Worm (Caenorhabditis elegans): ENCODE data around the gene F14F7.7.
A peak's percentile ranks its signal among the peaks of the same experiment; 100 is the strongest.

The F14F7.7 gene

DNA sequence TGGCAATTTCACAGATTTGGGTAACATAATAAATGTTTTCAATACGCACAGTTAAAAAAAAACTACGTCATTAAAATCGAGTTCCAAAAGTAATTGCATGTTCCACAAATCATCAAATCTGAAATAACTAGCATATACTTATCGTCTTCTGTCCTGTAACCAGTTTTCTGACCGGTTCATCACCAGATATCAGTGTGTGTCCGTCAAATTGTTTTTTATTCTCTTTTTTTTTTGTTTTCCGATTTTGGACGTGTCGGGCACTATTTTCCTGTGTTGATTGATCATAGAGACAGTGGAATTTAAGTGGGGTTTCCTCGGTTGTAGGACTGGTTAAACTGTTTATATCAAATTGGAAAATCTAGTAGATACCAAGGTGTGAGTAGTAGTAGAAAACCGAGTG lies 16.8 kb upstream of the F14F7.7 start:
- TF ChIP-seq C38D4.7 (GFP tag; optimal IDR thresholded peaks at IDR 0.05) = no peak
- no peak for TF ChIP-seq K09A11.1 (tag; optimal IDR thresholded peaks at IDR 0.05; ENCODE audit: insufficient read depth)
- no peak for TF ChIP-seq ceh-6 (GFP tag; optimal IDR thresholded peaks at IDR 0.05)

DNA sequence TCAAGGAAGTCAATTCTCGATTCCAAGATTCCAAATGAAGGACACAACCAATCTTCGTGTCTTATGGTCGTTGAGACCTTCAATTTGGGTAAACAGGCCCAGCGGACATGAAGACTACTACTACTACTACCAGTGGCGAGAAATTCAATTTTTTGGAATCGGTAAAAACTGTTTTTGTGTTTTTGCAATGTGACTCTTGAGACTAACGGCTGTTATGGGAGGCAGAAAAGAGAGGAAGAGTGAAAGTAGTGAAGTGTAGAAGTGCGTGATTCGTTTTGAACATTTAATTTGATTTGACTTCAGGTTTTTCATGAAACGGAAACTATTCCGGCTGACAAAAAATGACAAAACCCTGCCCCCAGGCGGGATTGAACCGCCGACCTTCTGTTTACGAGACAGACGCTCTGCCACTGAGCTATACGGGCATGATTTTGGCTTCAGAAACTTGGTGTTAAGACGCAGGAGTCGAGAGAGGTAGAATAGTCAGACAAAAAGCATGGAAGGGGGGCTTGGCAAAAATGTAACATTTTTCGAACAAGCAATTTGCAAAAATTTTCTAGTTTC lies 14.9 kb upstream of the F14F7.7 start:
- TF ChIP-seq ceh-22 (tag; optimal IDR thresholded peaks at IDR 0.05) = no peak
- TF ChIP-seq ets-4 (tag; optimal IDR thresholded peaks at IDR 0.05) = no peak
- no peak for TF ChIP-seq hlh-15 (tag; optimal IDR thresholded peaks at IDR 0.05)
- TF ChIP-seq ceh-30 (tag; optimal IDR thresholded peaks at IDR 0.05) = no peak
- TF ChIP-seq ceh-18 (tag; optimal IDR thresholded peaks at IDR 0.05) = peak; percentile 27
- TF ChIP-seq elt-2 (tag; optimal IDR thresholded peaks at IDR 0.05) = no peak
- TF ChIP-seq hlh-6 (tag; optimal IDR thresholded peaks at IDR 0.05) = peak; percentile 29

DNA sequence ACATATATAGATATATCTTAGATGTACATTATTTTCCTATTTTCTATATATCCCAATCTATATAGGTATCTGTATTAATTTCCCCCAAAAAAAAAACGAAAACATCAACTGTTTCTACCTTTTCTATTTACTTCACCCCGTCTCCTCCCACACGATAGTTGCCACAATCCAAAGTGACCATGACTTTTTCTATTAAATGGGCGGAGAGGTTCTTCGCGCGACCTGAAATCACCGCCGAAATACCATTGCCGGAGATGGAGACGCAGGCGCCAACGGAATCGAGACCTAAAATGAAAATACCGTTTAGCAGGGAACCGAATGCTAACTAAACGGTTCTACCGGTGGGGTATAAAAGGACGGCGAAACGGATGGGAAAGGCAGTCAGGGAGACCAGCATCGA lies 12.1 kb upstream of the F14F7.7 start, which contains the start of gene col-98:
Gene col-98, plus strand, starts transcription at position 390 of the 400 bp plus-strand sequence.
- TF ChIP-seq nfya-1 (tag; optimal IDR thresholded peaks at IDR 0.05) (no peak), che-1 (tag; optimal IDR thresholded peaks at IDR 0.05) (no peak), Y22D7AL.16 (tag; optimal IDR thresholded peaks at IDR 0.05) (no peak), ttx-3 (tag; optimal IDR thresholded peaks at IDR 0.05) (no peak), pha-4 (tag; optimal IDR thresholded peaks at IDR 0.05) (no peak), madf-2 (tag; optimal IDR thresholded peaks at IDR 0.05) (no peak), ceh-30 (tag; optimal IDR thresholded peaks at IDR 0.05) (no peak), ceh-2 (tag; optimal IDR thresholded peaks at IDR 0.05) (no peak), dmd-4 (tag; optimal IDR thresholded peaks at IDR 0.05; ENCODE audit: borderline replicate concordance) (no peak)

DNA sequence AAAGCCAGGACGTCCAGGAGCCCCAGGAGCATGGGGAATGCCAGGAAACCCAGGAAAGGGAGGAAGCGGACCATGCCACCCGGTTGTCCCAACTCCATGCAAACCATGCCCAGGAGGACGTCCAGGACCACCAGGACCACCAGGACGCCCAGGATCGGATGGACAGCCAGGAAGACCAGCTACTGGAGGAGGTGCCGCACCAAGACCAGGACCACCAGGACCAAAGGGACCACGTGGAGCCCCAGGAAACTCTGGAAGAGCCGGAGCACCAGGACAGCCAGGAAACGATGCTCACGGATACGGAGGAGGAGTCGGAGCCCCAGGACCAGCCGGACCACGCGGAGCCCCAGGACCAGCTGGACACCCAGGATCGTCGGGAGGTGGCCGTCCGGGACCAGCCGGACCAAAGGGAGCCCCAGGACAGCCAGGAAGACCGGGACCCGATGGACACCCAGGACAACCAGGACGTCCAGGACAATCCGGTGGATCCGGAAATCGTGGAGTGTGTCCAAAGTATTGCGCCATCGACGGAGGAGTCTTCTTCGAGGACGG lies 11.1 kb upstream of the F14F7.7 start:
- peak; percentile 36 for TF ChIP-seq sdc-2 (tag; optimal IDR thresholded peaks at IDR 0.05)
- TF ChIP-seq hlh-6 (tag; optimal IDR thresholded peaks at IDR 0.05) = peak; percentile 8
- no peak for TF ChIP-seq ztf-16 (tag; optimal IDR thresholded peaks at IDR 0.05)
- no peak for TF ChIP-seq unc-3 (GFP tag; conservative IDR thresholded peaks at IDR 0.05)
- TF ChIP-seq unc-3 (tag; optimal IDR thresholded peaks at IDR 0.05) = no peak
- no peak for TF ChIP-seq syd-9 (tag; optimal IDR thresholded peaks at IDR 0.05)
- no peak for TF ChIP-seq ceh-19 (GFP tag; optimal IDR thresholded peaks at IDR 0.05)
- no peak for TF ChIP-seq nhr-11 (tag; optimal IDR thresholded peaks at IDR 0.05)
- no peak for TF ChIP-seq gmeb-2 (tag; optimal IDR thresholded peaks at IDR 0.05)
- no peak for TF ChIP-seq unc-86 (tag; optimal IDR thresholded peaks at IDR 0.05)
- TF ChIP-seq ref-2 (tag; optimal IDR thresholded peaks at IDR 0.05) = no peak
- no peak for TF ChIP-seq rnt-1 (tag; optimal IDR thresholded peaks at IDR 0.05)
- TF ChIP-seq hlh-13 (GFP tag; optimal IDR thresholded peaks at IDR 0.05) = no peak
- no peak for TF ChIP-seq pag-3 (tag; optimal IDR thresholded peaks at IDR 0.05; ENCODE audit: borderline replicate concordance)
- no peak for TF ChIP-seq elt-2 (tag; optimal IDR thresholded peaks at IDR 0.05)

DNA sequence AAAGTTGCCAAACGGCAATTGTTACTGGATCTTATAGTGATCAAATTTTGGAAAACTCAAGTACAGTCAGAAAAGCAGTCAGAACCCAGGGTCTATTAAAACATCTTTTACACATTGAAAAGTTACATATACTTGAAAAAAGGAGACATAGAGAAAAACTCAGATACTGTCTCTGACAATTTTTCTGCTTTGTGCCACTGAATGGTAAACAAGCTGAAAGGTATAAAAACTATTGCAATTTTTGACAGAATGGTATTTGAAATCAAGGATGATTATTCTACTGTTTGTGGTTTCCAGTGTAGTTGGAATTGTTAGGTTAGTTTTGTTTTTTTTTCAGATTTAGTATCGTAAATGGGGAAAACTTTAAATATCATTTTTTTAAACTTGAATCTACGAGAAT lies 10.0 kb upstream of the F14F7.7 start, which contains the start of gene cyp-13A11:
Gene cyp-13A11, plus strand, starts transcription at position 266 of the 400 bp plus-strand sequence.
- TF ChIP-seq ttx-3 (tag; optimal IDR thresholded peaks at IDR 0.05) (no peak), gmeb-2 (tag; optimal IDR thresholded peaks at IDR 0.05) (no peak), elt-4 (tag; optimal IDR thresholded peaks at IDR 0.05) (no peak), pros-1 (tag; optimal IDR thresholded peaks at IDR 0.05) (no peak), hlh-13 (GFP tag; optimal IDR thresholded peaks at IDR 0.05) (no peak), ceh-30 (tag; optimal IDR thresholded peaks at IDR 0.05) (no peak), pat-9 (tag; optimal IDR thresholded peaks at IDR 0.05) (no peak), ceh-22 (tag; optimal IDR thresholded peaks at IDR 0.05) (no peak), nfya-1 (tag; optimal IDR thresholded peaks at IDR 0.05) (no peak), ceh-19 (GFP tag; optimal IDR thresholded peaks at IDR 0.05) (no peak), fkh-6 (tag; optimal IDR thresholded peaks at IDR 0.05) (no peak), nhr-232 (tag; optimal IDR thresholded peaks at IDR 0.05) (no peak)

Measured in whole organism, late embryonic.